Worm (Caenorhabditis elegans): ENCODE data around the gene H43I07.1.

DNA sequence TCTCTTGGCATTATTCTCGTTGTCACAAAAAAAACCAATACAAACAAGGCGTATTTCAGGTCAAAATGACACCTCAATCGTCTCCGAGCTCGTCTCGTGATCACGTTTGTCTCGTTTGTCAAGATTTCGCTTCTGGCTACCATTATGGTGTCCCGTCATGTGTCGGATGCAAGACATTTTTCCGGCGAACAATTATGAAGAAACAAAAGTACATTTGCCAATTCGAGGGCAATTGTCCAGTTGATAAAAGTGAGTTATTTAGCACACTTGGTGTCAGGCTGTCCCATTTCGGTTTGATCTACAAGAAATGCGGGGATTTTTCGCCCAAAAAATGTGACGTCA, 17.4 kb upstream of the H43I07.1 start, which contains the start of gene nhr-114:
- no peak for TF ChIP-seq W03F9.2 (tag; optimal IDR thresholded peaks at IDR 0.05)
- no peak for TF ChIP-seq him-1 (tag; optimal IDR thresholded peaks at IDR 0.05)

Measured in whole organism, L4/young adult.